Worm (Caenorhabditis elegans): ENCODE data around the gene cux-7.

- no peak for TF ChIP-seq nhr-12 (tag; optimal IDR thresholded peaks at IDR 0.05)
- no peak for TF ChIP-seq R02D3.7 (tag; optimal IDR thresholded peaks at IDR 0.05)
- no peak for TF ChIP-seq nhr-10 (tag; optimal IDR thresholded peaks at IDR 0.05)
- no peak for TF ChIP-seq ztf-11 (tag; optimal IDR thresholded peaks at IDR 0.05)
- no peak for TF ChIP-seq unc-55 (GFP tag; optimal IDR thresholded peaks at IDR 0.05)
- TF ChIP-seq nhr-11 (tag; optimal IDR thresholded peaks at IDR 0.05) = no peak
- no peak for TF ChIP-seq egl-27 (tag; optimal IDR thresholded peaks at IDR 0.05)
- TF ChIP-seq snpc-4 (tag; optimal IDR thresholded peaks at IDR 0.05) = no peak
- TF ChIP-seq zag-1 (tag; optimal IDR thresholded peaks at IDR 0.05) = no peak
Observed at ce11 chrIII:7497782-7498266, 22.8 kb downstream of the cux-7 start, which contains the start of gene cgh-1.

Measured in whole organism, L2 larva.